Worm (Caenorhabditis elegans): Measurements from ENCODE around the gene F49F1.18.
"Not testable (repeated sequence)": the region's sequence is repeated elsewhere in the genome, so short reads cannot be mapped to it uniquely, and the experiment has no call there.

- TF ChIP-seq tab-1 (GFP tag; IDR thresholded peaks at IDR 0.05); cog-1 (tag; optimal IDR thresholded peaks at IDR 0.05): not testable (repeated sequence)
Measured at ce11 chrIV:4125657-4126056, 14.5 kb downstream of the F49F1.18 start, which contains the start of gene F49F1.7.

Data from whole organism, midembryonic.